Worm (Caenorhabditis elegans) whole organism, L4 larva: ENCODE data around the gene nstp-1.
A peak's percentile ranks its signal among the peaks of the same experiment; 100 is the strongest.
"Not testable (repeated sequence)": the region's sequence is repeated elsewhere in the genome, so short reads cannot be mapped to it uniquely, and the experiment has no call there.

ENCODE experiments used
- D1046.2 ChIP-seq: fragments of 200-800 bp; sonication (Bioruptor generic); IDR thresholded peaks from 2 replicates; pipeline ENCODE4 v1.3.6; 2022; ENCODE audit warnings: missing genetic modification characterization, missing compliant biosample characterization
- F10B5.3 ChIP-seq: sonication (generic microtip); optimal IDR thresholded peaks from 2 replicates; lab custom pipeline; 2016; ENCODE audit warnings: mild to moderate bottlenecking, missing genetic modification characterization, missing compliant biosample characterization
- T20F7.1 ChIP-seq: fragments of 200-800 bp; sonication (Bioruptor generic); optimal IDR thresholded peaks from 2 replicates; lab custom pipeline; 2018; ENCODE audit warnings: mild to moderate bottlenecking, missing genetic modification characterization, missing compliant biosample characterization
- Y105C5A.15 ChIP-seq: fragments of 200-800 bp; sonication (Bioruptor generic); IDR thresholded peaks from 2 replicates; pipeline ENCODE4 v1.3.6; 2022; ENCODE audit warnings: missing genetic modification characterization, missing compliant biosample characterization
- Y48G9A.11 ChIP-seq: fragments of 200-800 bp; sonication (Bioruptor generic); IDR thresholded peaks from 2 replicates; pipeline ENCODE4 v1.3.6; 2022; ENCODE audit warnings: missing genetic modification reagents, missing genetic modification characterization, missing compliant biosample characterization
- aha-1 ChIP-seq: fragments of 150-350 bp; peaks from one replicate; lab custom pipeline; 2014; ENCODE audit warnings: missing biosample characterization, missing genetic modification characterization
- ama-1 ChIP-seq: fragments of 150-350 bp; optimal IDR thresholded peaks from 2 replicates; lab custom pipeline; 2014; ENCODE audit warnings: inconsistent platforms, mixed read lengths
- arid-1 ChIP-seq: fragments of 200-800 bp; sonication (Bioruptor generic); conservative IDR thresholded peaks from 2 replicates; pipeline ENCODE4 v1.3.6; 2022; ENCODE audit warnings: missing genetic modification reagents, missing genetic modification characterization, missing compliant biosample characterization
- daf-8 ChIP-seq: fragments of 200-800 bp; sonication (Bioruptor generic); IDR thresholded peaks from 2 replicates; pipeline ENCODE4 v1.3.6; 2022; ENCODE audit warnings: missing genetic modification characterization, missing compliant biosample characterization
- dmd-8 ChIP-seq: fragments of 200-800 bp; sonication (Bioruptor generic); IDR thresholded peaks from 2 replicates; pipeline ENCODE4 v1.3.6; 2022; ENCODE audit warnings: missing genetic modification characterization, missing compliant biosample characterization
- dpl-1 ChIP-seq: fragments of 150-350 bp; optimal IDR thresholded peaks from 2 replicates; lab custom pipeline; 2014; ENCODE audit warnings: missing biosample characterization, missing genetic modification reagents, missing genetic modification characterization
- egl-27 ChIP-seq: sonication (generic microtip); optimal IDR thresholded peaks from 3 replicates; lab custom pipeline; 2017; ENCODE audit warnings: missing biosample characterization, missing genetic modification reagents, missing genetic modification characterization
- lim-7 ChIP-seq: fragments of 200-800 bp; sonication (Bioruptor generic); IDR thresholded peaks from 2 replicates; pipeline ENCODE4 v1.3.6; 2022; ENCODE audit warnings: missing genetic modification characterization, missing compliant biosample characterization
- lin-1 ChIP-seq: fragments of 200-800 bp; sonication (Bioruptor generic); IDR thresholded peaks from 2 replicates; pipeline ENCODE4 v1.3.6; 2022; ENCODE audit warnings: missing genetic modification reagents, missing genetic modification characterization, missing compliant biosample characterization
- lin-38 ChIP-seq: fragments of 200-800 bp; sonication (Bioruptor generic); IDR thresholded peaks from 2 replicates; pipeline ENCODE4 v1.3.6; 2022; ENCODE audit warnings: missing genetic modification reagents, missing genetic modification characterization, missing compliant biosample characterization
- madf-5 ChIP-seq, 2 experiments: fragments of 200-800 bp; sonication (Bioruptor generic); IDR thresholded peaks; 2 replicates each; pipeline ENCODE4 v1.3.6; 2022; ENCODE audit warnings: missing compliant biosample characterization in 2 of 2, missing genetic modification characterization in 2 of 2
- mdl-1 ChIP-seq, 2 experiments: fragments of 150-350 bp in 1 of 2; sonication (generic microtip) in 1 of 2; optimal IDR thresholded peaks; 2 replicates each; lab custom pipeline; 2014 to 2017; ENCODE audit warnings: missing biosample characterization in 2 of 2, missing genetic modification characterization in 2 of 2
- nhr-41 ChIP-seq: fragments of 200-800 bp; sonication (Bioruptor generic); IDR thresholded peaks from 2 replicates; pipeline ENCODE4 v1.3.6; 2022; ENCODE audit warnings: missing genetic modification reagents, missing genetic modification characterization, missing compliant biosample characterization
- nhr-77 ChIP-seq: fragments of 150-350 bp; optimal IDR thresholded peaks from 2 replicates; lab custom pipeline; 2014; ENCODE audit warnings: missing biosample characterization, missing genetic modification characterization
- pha-4 ChIP-seq, 2 experiments: fragments of 150-350 bp in 1 of 2; fragments of 200-800 bp in 1 of 2; sonication (Bioruptor generic) in 1 of 2; IDR thresholded peaks in 1 of 2; optimal IDR thresholded peaks in 1 of 2; 2 replicates each; pipeline versions ENCODE4 v1.3.6 to Lab custom; 2014 to 2022; ENCODE audit warnings: missing genetic modification characterization in 2 of 2, missing genetic modification reagents in 2 of 2, missing biosample characterization in 1 of 2, missing compliant biosample characterization in 1 of 2
- php-3 ChIP-seq: fragments of 200-800 bp; sonication (Bioruptor generic); IDR thresholded peaks from 2 replicates; pipeline ENCODE4 v1.3.6; 2022; ENCODE audit warnings: missing genetic modification reagents, missing genetic modification characterization, missing compliant biosample characterization
- sdz-12 ChIP-seq: fragments of 200-800 bp; sonication (Bioruptor generic); optimal IDR thresholded peaks from 2 replicates; lab custom pipeline; 2018; ENCODE audit warnings: mild to moderate bottlenecking, missing genetic modification characterization, missing compliant biosample characterization
- snpc-1.2 ChIP-seq: fragments of 200-800 bp; sonication (Bioruptor generic); IDR thresholded peaks from 2 replicates; pipeline ENCODE4 v1.3.6; 2022; ENCODE audit warnings: missing genetic modification reagents, missing genetic modification characterization, missing compliant biosample characterization
- tag-97 ChIP-seq: fragments of 200-800 bp; sonication (Bioruptor generic); IDR thresholded peaks from 2 replicates; pipeline ENCODE4 v1.3.6; 2022; ENCODE audit warnings: missing genetic modification characterization, missing compliant biosample characterization
- tra-1 ChIP-seq: fragments of 200-800 bp; sonication (Bioruptor generic); IDR thresholded peaks from 2 replicates; pipeline ENCODE4 v1.3.6; 2022; ENCODE audit warnings: missing genetic modification reagents, missing genetic modification characterization, missing compliant biosample characterization
- unc-62 ChIP-seq, 3 experiments: fragments of 150-350 bp in 1 of 3; sonication (generic microtip); optimal IDR thresholded peaks in 2 of 3; peaks in 1 of 3; 1 replicate in 1 of 3; 2 replicates in 2 of 3; lab custom pipeline; 2014 to 2017; ENCODE audit warnings: missing biosample characterization in 3 of 3, missing genetic modification characterization in 3 of 3, missing genetic modification reagents in 3 of 3, missing genotype in 1 of 3
- vab-7 ChIP-seq: fragments of 200-800 bp; sonication (Bioruptor generic); IDR thresholded peaks from 2 replicates; pipeline ENCODE4 v1.3.6; 2022; ENCODE audit warnings: missing genetic modification reagents, missing genetic modification characterization, missing compliant biosample characterization

Gene nstp-1

DNA sequence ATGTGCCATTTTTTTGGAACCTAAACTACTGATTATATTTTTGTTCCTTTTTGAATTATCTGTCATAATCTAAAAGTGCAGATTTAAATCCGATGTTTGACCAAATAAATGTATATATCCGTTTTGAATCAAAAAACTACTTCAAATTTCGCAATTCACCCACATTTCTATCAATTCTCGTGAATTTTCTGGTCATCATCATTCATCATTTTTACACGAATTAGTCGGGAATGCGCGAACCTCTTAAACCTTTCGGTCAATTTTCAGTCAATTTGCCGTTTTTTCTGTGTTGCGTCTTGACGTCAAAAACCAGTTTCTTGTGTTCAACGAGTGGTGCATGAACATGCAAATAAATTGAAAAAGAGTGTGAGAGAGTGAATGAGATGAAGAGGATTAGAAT, 30.5 kb upstream of the nstp-1 start:
- TF ChIP-seq nhr-41 (GFP tag; lab: Robert Waterston, UW): no peak
- TF ChIP-seq mdl-1 (tag; optimal IDR thresholded peaks at IDR 0.05; lab: Kevin White, UChicago): peak in 1 of 2 experiments; percentile 36
- no peak for TF ChIP-seq lin-38 (GFP tag; lab: Robert Waterston, UW)
- TF ChIP-seq, all 104 proteins: peak for 1

DNA sequence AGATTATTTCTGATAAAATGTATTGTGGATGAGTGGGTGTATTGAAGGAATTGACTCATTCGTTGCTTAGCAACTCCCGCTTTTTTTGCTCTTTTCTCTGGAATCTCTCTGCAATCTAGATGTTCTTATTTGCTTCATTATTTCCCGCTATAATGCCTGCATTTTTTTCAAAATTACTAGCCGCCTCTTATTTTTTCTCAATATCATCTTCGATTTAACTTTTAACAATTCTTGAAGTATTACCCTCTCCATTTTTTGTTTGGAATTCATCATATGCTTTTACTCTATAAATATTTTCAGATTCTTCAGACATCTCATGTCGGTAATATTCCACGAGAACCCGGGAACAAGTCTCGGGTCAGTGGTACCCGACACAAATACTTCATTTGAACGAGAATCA, 28.5 kb upstream of the nstp-1 start, which contains the start of gene tpra-1:
tpra-1 (plus strand) TSS at position 301 of the 400 bp plus-strand sequence.
- TF ChIP-seq unc-62 (GFP tag; optimal IDR thresholded peaks at IDR 0.05 in 1 of 2; lab: Kevin White, UChicago): peak in 1 of 2 experiments; percentile 38
- TF ChIP-seq unc-62 (tag; optimal IDR thresholded peaks at IDR 0.05; lab: Kevin White, UChicago): no peak
- TF ChIP-seq sdz-12: no peak
- TF ChIP-seq, all 104 proteins: peak for 1

DNA sequence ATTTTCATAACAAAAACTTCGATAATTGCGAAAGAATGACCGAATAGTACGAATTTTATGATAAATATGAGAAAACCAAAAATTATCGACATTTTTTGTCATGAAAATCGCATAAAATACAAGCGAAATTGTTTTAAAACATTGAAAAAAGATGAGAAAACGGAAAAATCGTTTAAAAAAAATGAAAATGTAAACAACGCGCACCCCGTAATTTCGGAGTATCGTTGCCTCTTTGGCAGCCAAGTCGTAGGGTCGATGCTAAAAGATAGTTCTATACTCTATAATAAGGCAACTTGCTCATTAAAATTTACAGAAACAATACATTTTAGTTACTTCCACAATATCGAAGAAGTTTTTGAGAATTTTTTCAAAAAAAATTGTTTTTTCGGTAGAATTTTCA, 23.6 kb upstream of the nstp-1 start:
- peak; percentile 55 for TF ChIP-seq T20F7.1 (GFP tag; lab: Kevin White, UChicago)
- TF ChIP-seq, all 104 proteins: peak for 1; not testable (repeated sequence) for 103

DNA sequence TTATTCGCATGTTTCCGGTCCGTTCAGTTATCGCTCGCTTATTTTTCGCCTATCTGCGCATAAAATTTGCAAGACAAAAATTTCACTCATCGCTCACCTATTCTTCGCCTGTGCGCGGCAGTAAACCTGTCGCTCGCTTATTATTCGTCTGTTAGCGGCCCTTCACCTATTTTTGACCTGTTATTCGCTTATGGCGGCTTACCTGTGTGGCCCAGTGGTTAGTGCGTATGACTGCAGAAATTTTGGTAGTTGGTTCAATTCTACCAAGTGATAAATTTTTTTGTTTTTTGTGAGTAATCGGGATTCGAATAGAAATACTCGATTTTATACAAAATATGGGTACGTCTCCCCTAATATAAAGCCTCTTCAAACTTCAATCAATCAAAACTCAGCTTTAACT, 20.6 kb upstream of the nstp-1 start:
- TF ChIP-seq Y105C5A.15 (GFP tag; lab: Robert Waterston, UW): peak; percentile 67; the same call in 1 of the 2 replicates
- peak; percentile 94 for TF ChIP-seq lim-7 (GFP tag; lab: Robert Waterston, UW)
- peak; percentile 41; the same call in 1 of the 2 replicates for TF ChIP-seq pha-4 (GFP tag; IDR thresholded peaks at IDR 0.05; lab: Robert Waterston, UW)
- not testable (repeated sequence) for TF ChIP-seq pha-4 (tag; optimal IDR thresholded peaks at IDR 0.05; lab: Kevin White, UChicago)
- 0 out of 2 replicates have a peak, but pooled peaks have one; percentile 23 for TF ChIP-seq arid-1 (GFP tag; lab: Robert Waterston, UW)
- peak; percentile 81 for TF ChIP-seq snpc-1.2
- TF ChIP-seq php-3 (GFP tag; lab: Robert Waterston, UW): 0 out of 2 replicates have a peak, but pooled peaks have one; percentile 28
- peak; percentile 68; the same call in 1 of the 2 replicates for TF ChIP-seq D1046.2 (GFP tag; lab: Robert Waterston, UW)
- peak; percentile 49; the same call in 1 of the 2 replicates for TF ChIP-seq tra-1
- TF ChIP-seq vab-7 (GFP tag; lab: Robert Waterston, UW): peak; percentile 50; the same call in 1 of the 2 replicates
- 0 out of 2 replicates have a peak, but pooled peaks have one; percentile 64 for TF ChIP-seq dmd-8 (GFP tag; lab: Robert Waterston, UW)
- peak; percentile 65; the same call in 1 of the 2 replicates for TF ChIP-seq lin-38 (GFP tag; lab: Robert Waterston, UW)
- peak; percentile 58; the same call in 1 of the 2 replicates for TF ChIP-seq Y48G9A.11 (GFP tag; lab: Robert Waterston, UW)
- 0 out of 4 replicates have a peak, but pooled peaks of 1 of the 2 experiments have one; percentile 62 for TF ChIP-seq madf-5 (GFP tag; IDR thresholded peaks at IDR 0.05; lab: Robert Waterston, UW)
- TF ChIP-seq nhr-41 (GFP tag; lab: Robert Waterston, UW): peak; percentile 62
- TF ChIP-seq, all 104 proteins: peak for 14; not testable (repeated sequence) for 90

DNA sequence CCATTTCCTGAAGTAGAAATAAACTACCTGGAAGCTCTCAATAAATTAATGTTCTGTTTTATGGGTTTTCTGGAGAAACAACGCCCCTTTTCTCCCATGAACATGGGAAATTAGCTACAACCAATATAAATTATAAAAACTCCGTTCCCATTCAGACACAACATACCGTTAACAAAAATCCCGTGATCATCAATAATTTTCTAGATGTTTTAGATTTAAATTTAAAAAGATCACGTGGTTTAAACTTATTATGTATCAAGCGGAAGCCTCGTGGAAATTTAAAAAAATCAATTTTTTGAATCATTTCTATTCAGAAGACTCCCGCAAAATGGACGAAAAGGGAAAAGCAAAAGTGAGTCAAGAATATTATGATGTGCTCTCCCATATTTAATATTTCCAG, 18.8 kb upstream of the nstp-1 start, which contains the start of gene C53B4.2:
C53B4.2 (plus strand) TSS at position 301 of the 400 bp plus-strand sequence.
- TF ChIP-seq dpl-1 (GFP tag; lab: Kevin White, UChicago) (no peak), tra-1 (no peak), F10B5.3 (tag; lab: Kevin White, UChicago) (no peak), nhr-77 (tag; lab: Kevin White, UChicago) (no peak), tag-97 (no peak), ama-1 (no peak), egl-27 (tag; lab: Kevin White, UChicago) (no peak), lin-1 (GFP tag; lab: Robert Waterston, UW) (no peak)

DNA sequence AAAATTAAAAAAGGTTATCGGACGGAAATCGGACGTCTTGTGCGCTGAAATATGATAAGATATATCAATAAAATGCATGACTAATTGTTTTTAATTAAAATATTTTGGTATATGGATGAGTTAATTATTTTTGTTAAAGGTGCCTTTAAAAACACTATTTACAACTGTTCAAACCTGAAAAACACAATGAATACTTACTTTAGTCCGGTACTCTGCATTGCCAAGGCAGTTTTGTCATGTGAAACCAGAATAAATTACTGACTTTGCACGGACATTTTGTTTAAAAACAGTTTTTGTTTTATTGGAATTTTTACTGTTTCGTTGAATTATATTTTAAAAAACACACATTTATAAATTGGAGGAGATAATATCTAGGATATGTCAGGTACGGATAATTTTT, 16.7 kb upstream of the nstp-1 start, which contains the start of gene suex-2:
suex-2 (plus strand) TSS at position 301 of the 400 bp plus-strand sequence.
- TF ChIP-seq daf-8 (GFP tag; lab: Robert Waterston, UW) (no peak), Y105C5A.15 (GFP tag; lab: Robert Waterston, UW) (no peak), aha-1 (tag; lab: Kevin White, UChicago) (peak; percentile 8)
